Worm (Caenorhabditis elegans): ENCODE data around the gene ZK666.14.

DNA sequence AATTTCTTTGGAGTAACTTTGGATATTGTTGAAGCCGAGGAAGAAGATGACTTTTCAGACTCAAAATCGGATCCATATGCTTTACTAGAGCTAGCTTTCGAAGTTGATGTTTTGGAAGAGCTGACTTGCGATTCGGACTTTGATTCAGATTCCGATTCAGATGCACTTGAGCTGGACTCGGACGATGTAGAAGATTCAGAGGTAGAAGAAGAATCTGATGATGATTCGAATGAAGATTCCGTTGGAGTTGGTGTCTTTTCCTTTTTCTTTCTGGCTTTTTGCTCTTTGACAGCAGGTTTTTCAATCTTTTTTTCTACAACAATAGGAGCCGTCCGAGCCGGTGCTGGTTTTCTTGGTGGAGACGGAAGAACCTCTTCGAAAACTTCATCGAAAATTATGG, 13.3 kb downstream of the ZK666.14 start:
- TF ChIP-seq ztf-11 (tag; optimal IDR thresholded peaks at IDR 0.05) (no peak), bed-3 (GFP tag; optimal IDR thresholded peaks at IDR 0.05) (no peak), blmp-1 (tag; optimal IDR thresholded peaks at IDR 0.05) (no peak)
